Fruit fly (Drosophila melanogaster): Measurements from ENCODE around the gene ClpP.
A peak's percentile ranks its signal among the peaks of the same experiment; 100 is the strongest.

Gene ClpP

dm6 chr2L:10376276-10376675, 19.7 kb downstream of the ClpP start:
- TF ChIP-seq EcR (GFP tag; optimal IDR thresholded peaks at IDR 0.05): no peak
- no peak for TF ChIP-seq CG34367 (tag; optimal IDR thresholded peaks at IDR 0.05)
- no peak for TF ChIP-seq CG4496 (GFP tag; IDR thresholded peaks at IDR 0.05)
- no peak for TF ChIP-seq CG12605 (GFP tag; IDR thresholded peaks at IDR 0.05)
- TF ChIP-seq fd96Ca (GFP tag; IDR thresholded peaks at IDR 0.05): no peak
- no peak for TF ChIP-seq CG13204 (GFP tag; optimal IDR thresholded peaks at IDR 0.05)
- no peak for TF ChIP-seq CG15710 (tag; optimal IDR thresholded peaks at IDR 0.05)
- no peak for TF ChIP-seq CG32121 (GFP tag; IDR thresholded peaks at IDR 0.05)
- TF ChIP-seq Snoo (tag; optimal IDR thresholded peaks at IDR 0.05): no peak
- TF ChIP-seq CG8301 (tag; optimal IDR thresholded peaks at IDR 0.05): no peak
- no peak for TF ChIP-seq Ets98B (GFP tag; IDR thresholded peaks at IDR 0.05)
- TF ChIP-seq Pif1A (GFP tag; optimal IDR thresholded peaks at IDR 0.05): no peak
- no peak for TF ChIP-seq Pif1B (GFP tag; optimal IDR thresholded peaks at IDR 0.05)
- TF ChIP-seq gl (tag; optimal IDR thresholded peaks at IDR 0.05): no peak
- no peak for TF ChIP-seq CG10348 (GFP tag; IDR thresholded peaks at IDR 0.05)
- no peak for TF ChIP-seq D1 (tag; optimal IDR thresholded peaks at IDR 0.05)
- TF ChIP-seq CG9948 (tag; optimal IDR thresholded peaks at IDR 0.05): no peak
- TF ChIP-seq CG17806 (tag; optimal IDR thresholded peaks at IDR 0.05): no peak
- TF ChIP-seq rn (GFP tag; IDR thresholded peaks at IDR 0.05): no peak
- no peak for TF ChIP-seq CG14655 (GFP tag; optimal IDR thresholded peaks at IDR 0.05)

dm6 chr2L:10378631-10379030, 22.0 kb downstream of the ClpP start:
- TF ChIP-seq Snoo (tag; optimal IDR thresholded peaks at IDR 0.05) (no peak), CG4496 (GFP tag; IDR thresholded peaks at IDR 0.05) (no peak), CG13204 (GFP tag; optimal IDR thresholded peaks at IDR 0.05) (no peak), CG12605 (GFP tag; IDR thresholded peaks at IDR 0.05) (no peak), Pif1A (GFP tag; optimal IDR thresholded peaks at IDR 0.05) (no peak), CG10348 (GFP tag; IDR thresholded peaks at IDR 0.05) (no peak), fd96Ca (GFP tag; IDR thresholded peaks at IDR 0.05) (no peak), D1 (tag; optimal IDR thresholded peaks at IDR 0.05) (no peak), rn (GFP tag; IDR thresholded peaks at IDR 0.05) (no peak), gl (tag; optimal IDR thresholded peaks at IDR 0.05) (no peak), Pif1B (GFP tag; optimal IDR thresholded peaks at IDR 0.05) (no peak), CG17806 (tag; optimal IDR thresholded peaks at IDR 0.05) (no peak), CG15710 (tag; optimal IDR thresholded peaks at IDR 0.05) (no peak), CG9948 (tag; optimal IDR thresholded peaks at IDR 0.05) (no peak), CG8301 (tag; optimal IDR thresholded peaks at IDR 0.05) (no peak), EcR (GFP tag; optimal IDR thresholded peaks at IDR 0.05) (no peak), CG32121 (GFP tag; IDR thresholded peaks at IDR 0.05) (no peak)

- no peak for TF ChIP-seq CG34367 (tag; optimal IDR thresholded peaks at IDR 0.05)
- no peak for TF ChIP-seq CG8301 (tag; optimal IDR thresholded peaks at IDR 0.05)
- no peak for TF ChIP-seq CG12605 (GFP tag; IDR thresholded peaks at IDR 0.05)
- no peak for TF ChIP-seq CG14655 (GFP tag; optimal IDR thresholded peaks at IDR 0.05)
- TF ChIP-seq CG17806 (tag; optimal IDR thresholded peaks at IDR 0.05): no peak
- no peak for TF ChIP-seq CG8159 (tag; optimal IDR thresholded peaks at IDR 0.05)
- TF ChIP-seq CG15710 (tag; optimal IDR thresholded peaks at IDR 0.05): no peak
- TF ChIP-seq D1 (tag; optimal IDR thresholded peaks at IDR 0.05): no peak
These were observed 23.3 kb downstream of the ClpP start, which contains the start of gene gny for dm6 chr2L:10379865-10380264. TSS of gene gny (plus strand) at chr2L:10380103.

- peak; percentile 72 for TF ChIP-seq CG4496 (GFP tag; IDR thresholded peaks at IDR 0.05)
- TF ChIP-seq CG17806 (tag; optimal IDR thresholded peaks at IDR 0.05): peak; percentile 60
- TF ChIP-seq D1 (tag; optimal IDR thresholded peaks at IDR 0.05): no peak
- peak; percentile 54 for TF ChIP-seq Snoo (tag; optimal IDR thresholded peaks at IDR 0.05)
- peak; percentile 32 for TF ChIP-seq CG9948 (tag; optimal IDR thresholded peaks at IDR 0.05)
- TF ChIP-seq CG8159 (tag; optimal IDR thresholded peaks at IDR 0.05): no peak
- peak; percentile 37 for TF ChIP-seq Ets98B (GFP tag; IDR thresholded peaks at IDR 0.05)
- TF ChIP-seq CG34367 (tag; optimal IDR thresholded peaks at IDR 0.05): peak; percentile 3
- peak; percentile 53 for TF ChIP-seq CG15710 (tag; optimal IDR thresholded peaks at IDR 0.05)
- no peak for TF ChIP-seq CG14655 (GFP tag; optimal IDR thresholded peaks at IDR 0.05)
- TF ChIP-seq CG32121 (GFP tag; IDR thresholded peaks at IDR 0.05): peak; percentile 41; the same call in 1 of the 2 replicates
These were observed 25.4 kb downstream of the ClpP start, which contains the start of gene CG5096 for dm6 chr2L:10381890-10382450. TSS of gene CG5096 (plus strand) at chr2L:10382263.

dm6 chr2L:10386208-10386805, 29.7 kb downstream of the ClpP start, which contains the start of the genes Cdk1 and mRpS7:
TSS of gene Cdk1 (minus strand) at chr2L:10386262.
TSS of gene mRpS7 (plus strand) at chr2L:10386662.
- TF ChIP-seq fd96Ca (GFP tag; IDR thresholded peaks at IDR 0.05) (no peak), CG9948 (tag; optimal IDR thresholded peaks at IDR 0.05) (peak; percentile 71), Snoo (tag; optimal IDR thresholded peaks at IDR 0.05) (peak; percentile 62), rn (GFP tag; IDR thresholded peaks at IDR 0.05) (no peak), CG13204 (GFP tag; optimal IDR thresholded peaks at IDR 0.05) (no peak), Pif1B (GFP tag; optimal IDR thresholded peaks at IDR 0.05) (no peak), CG8301 (tag; optimal IDR thresholded peaks at IDR 0.05) (peak; percentile 55), CG8159 (tag; optimal IDR thresholded peaks at IDR 0.05) (peak; percentile 73), gl (tag; optimal IDR thresholded peaks at IDR 0.05) (no peak), CG32121 (GFP tag; IDR thresholded peaks at IDR 0.05) (peak; percentile 45; the same call in 1 of the 2 replicates), CG34367 (tag; optimal IDR thresholded peaks at IDR 0.05) (peak; percentile 43), CG15710 (tag; optimal IDR thresholded peaks at IDR 0.05) (peak; percentile 61), D1 (tag; optimal IDR thresholded peaks at IDR 0.05) (no peak), CG4496 (GFP tag; IDR thresholded peaks at IDR 0.05) (peak; percentile 70; the same call in 2 of the 3 replicates), EcR (GFP tag; optimal IDR thresholded peaks at IDR 0.05) (no peak), CG17806 (tag; optimal IDR thresholded peaks at IDR 0.05) (peak; percentile 66), CG12605 (GFP tag; IDR thresholded peaks at IDR 0.05) (no peak; the same call in 1 of the 2 replicates), CG14655 (GFP tag; optimal IDR thresholded peaks at IDR 0.05) (no peak), Ets98B (GFP tag; IDR thresholded peaks at IDR 0.05) (peak; percentile 46), CG10348 (GFP tag; IDR thresholded peaks at IDR 0.05) (no peak), Pif1A (GFP tag; optimal IDR thresholded peaks at IDR 0.05) (peak; percentile 39)
